Worm (Caenorhabditis elegans): Measurements from ENCODE around the gene C44H9.4.

- TF ChIP-seq dao-5 (tag; optimal IDR thresholded peaks at IDR 0.05) (no peak), him-1 (tag; optimal IDR thresholded peaks at IDR 0.05) (peak; percentile 83)
Measured at ce11 chrV:12814481-12814882, 21.0 kb upstream of the C44H9.4 start.
